Worm (Caenorhabditis elegans) whole organism, L3 larva: ENCODE data around the gene F59A6.2.

ENCODE experiments used
- R02D3.7 ChIP-seq: fragments of 150-350 bp; optimal IDR thresholded peaks from 2 replicates; lab custom pipeline; 2014; ENCODE audit warnings: missing biosample characterization, missing genetic modification characterization
- ZK546.5 ChIP-seq: sonication (generic microtip); optimal IDR thresholded peaks from 2 replicates; lab custom pipeline; 2017; ENCODE audit warnings: missing biosample characterization, missing genetic modification characterization
- aly-2 ChIP-seq: fragments of 150-350 bp; optimal IDR thresholded peaks from 2 replicates; lab custom pipeline; 2014; ENCODE audit warnings: missing biosample characterization, missing genetic modification characterization
- ama-1 ChIP-seq: fragments of 150-350 bp; optimal IDR thresholded peaks from 2 replicates; lab custom pipeline; 2018
- ceh-16 ChIP-seq: sonication (generic microtip); optimal IDR thresholded peaks from 2 replicates; lab custom pipeline; 2017; ENCODE audit warnings: missing biosample characterization, missing genetic modification characterization
- ceh-28 ChIP-seq: fragments of 150-350 bp; optimal IDR thresholded peaks from 2 replicates; lab custom pipeline; 2014; ENCODE audit warnings: missing biosample characterization, missing genetic modification reagents, missing genetic modification characterization
- ceh-82 ChIP-seq: fragments of 150-350 bp; optimal IDR thresholded peaks from 2 replicates; lab custom pipeline; 2014; ENCODE audit warnings: missing biosample characterization, missing genetic modification characterization
- ceh-9 ChIP-seq: sonication (generic microtip); optimal IDR thresholded peaks from 2 replicates; lab custom pipeline; 2018; ENCODE audit warnings: missing biosample characterization, missing genetic modification characterization
- daf-12 ChIP-seq: fragments of 150-350 bp; optimal IDR thresholded peaks from 2 replicates; lab custom pipeline; 2014; ENCODE audit warnings: missing biosample characterization, missing genetic modification reagents, missing genetic modification characterization
- egl-27 ChIP-seq: sonication (generic microtip); optimal IDR thresholded peaks from 4 replicates; lab custom pipeline; 2017; ENCODE audit warnings: missing biosample characterization, missing genetic modification reagents, missing genetic modification characterization
- elt-1 ChIP-seq: fragments of 150-350 bp; optimal IDR thresholded peaks from 2 replicates; lab custom pipeline; 2014; ENCODE audit warnings: missing biosample characterization, missing genetic modification characterization
- elt-3 ChIP-seq, 3 experiments: fragments of 150-350 bp in 1 of 3; sonication (generic microtip) in 2 of 3; optimal IDR thresholded peaks; 2 replicates in 2 of 3; 4 replicates in 1 of 3; lab custom pipeline; 2014 to 2017; ENCODE audit warnings: missing biosample characterization in 3 of 3, missing genetic modification characterization in 3 of 3
- eor-1 ChIP-seq, 2 experiments: fragments of 150-350 bp; optimal IDR thresholded peaks; 2 replicates each; lab custom pipeline; 2014 to 2018; ENCODE audit warnings: missing biosample characterization in 2 of 2, missing genetic modification characterization in 2 of 2
- fkh-10 ChIP-seq: sonication (generic microtip); optimal IDR thresholded peaks from 2 replicates; lab custom pipeline; 2017; ENCODE audit warnings: missing biosample characterization, missing genetic modification reagents, missing genetic modification characterization
- fkh-2 ChIP-seq: fragments of 150-350 bp; optimal IDR thresholded peaks from 2 replicates; lab custom pipeline; 2014; ENCODE audit warnings: missing biosample characterization, missing genetic modification reagents, missing genetic modification characterization
- fos-1 ChIP-seq: fragments of 150-350 bp; optimal IDR thresholded peaks from 2 replicates; lab custom pipeline; 2014; ENCODE audit warnings: missing biosample characterization, missing genetic modification characterization
- hmg-11 ChIP-seq: sonication (generic microtip); optimal IDR thresholded peaks from 2 replicates; lab custom pipeline; 2016; ENCODE audit warnings: missing genetic modification characterization, missing compliant biosample characterization
- lin-15B ChIP-seq: fragments of 150-350 bp; optimal IDR thresholded peaks from 2 replicates; lab custom pipeline; 2014; ENCODE audit warnings: missing biosample characterization, missing genetic modification characterization
- lin-39 ChIP-seq: fragments of 150-350 bp; optimal IDR thresholded peaks from 2 replicates; lab custom pipeline; 2018; ENCODE audit warnings: missing biosample characterization, missing genetic modification reagents, missing genetic modification characterization
- lsy-12 ChIP-seq: sonication (generic microtip); optimal IDR thresholded peaks from 2 replicates; lab custom pipeline; 2016; ENCODE audit warnings: mild to moderate bottlenecking, missing genetic modification characterization, missing compliant biosample characterization
- mdl-1 ChIP-seq: fragments of 150-350 bp; optimal IDR thresholded peaks from 2 replicates; lab custom pipeline; 2014; ENCODE audit warnings: missing biosample characterization, missing genetic modification characterization
- mml-1 ChIP-seq: fragments of 150-350 bp; sonication (generic microtip); optimal IDR thresholded peaks from 3 replicates; lab custom pipeline; 2014; ENCODE audit warnings: missing biosample characterization, missing genetic modification characterization
- nfya-1 ChIP-seq: sonication (generic microtip); optimal IDR thresholded peaks from 2 replicates; lab custom pipeline; 2017; ENCODE audit warnings: missing genetic modification characterization, mild to moderate bottlenecking, missing compliant biosample characterization, antibody characterized with exemption, moderate library complexity; ENCODE audit not compliant: insufficient read depth
- nhr-11 ChIP-seq: fragments of 150-350 bp; optimal IDR thresholded peaks from 2 replicates; lab custom pipeline; 2014; ENCODE audit warnings: missing biosample characterization, missing genetic modification characterization
- nhr-12 ChIP-seq: fragments of 150-350 bp; optimal IDR thresholded peaks from 2 replicates; lab custom pipeline; 2014; ENCODE audit warnings: missing biosample characterization, missing genetic modification characterization
- nhr-23 ChIP-seq: fragments of 150-350 bp; optimal IDR thresholded peaks from 2 replicates; lab custom pipeline; 2014; ENCODE audit warnings: missing biosample characterization, missing genetic modification reagents, missing genetic modification characterization
- nhr-237 ChIP-seq: fragments of 150-350 bp; optimal IDR thresholded peaks from 2 replicates; lab custom pipeline; 2014; ENCODE audit warnings: missing biosample characterization, missing genetic modification characterization
- nhr-25 ChIP-seq: sonication (generic microtip); optimal IDR thresholded peaks from 2 replicates; lab custom pipeline; 2017; ENCODE audit warnings: missing biosample characterization, missing genetic modification characterization
- nhr-43 ChIP-seq: sonication (generic microtip); optimal IDR thresholded peaks from 2 replicates; lab custom pipeline; 2016; ENCODE audit warnings: mild to moderate bottlenecking, missing genetic modification characterization, missing compliant biosample characterization; ENCODE audit not compliant: poor library complexity, severe bottlenecking
- nhr-67 ChIP-seq: fragments of 150-350 bp; optimal IDR thresholded peaks from 2 replicates; lab custom pipeline; 2014; ENCODE audit warnings: missing biosample characterization, missing genetic modification characterization
- nhr-77 ChIP-seq: fragments of 150-350 bp; optimal IDR thresholded peaks from 2 replicates; lab custom pipeline; 2014; ENCODE audit warnings: missing biosample characterization, missing genetic modification characterization
- pha-4 ChIP-seq: fragments of 150-350 bp; optimal IDR thresholded peaks from 2 replicates; lab custom pipeline; 2014; ENCODE audit warnings: missing biosample characterization, missing genetic modification reagents, missing genetic modification characterization
- pqm-1 ChIP-seq: fragments of 150-350 bp; optimal IDR thresholded peaks from 2 replicates; lab custom pipeline; 2017; ENCODE audit warnings: missing biosample characterization, missing genetic modification characterization, inconsistent platforms
- sea-2 ChIP-seq: fragments of 150-350 bp; sonication (generic microtip); optimal IDR thresholded peaks from 4 replicates; lab custom pipeline; 2014; ENCODE audit warnings: missing biosample characterization, missing genetic modification reagents, missing genetic modification characterization
- skn-1 ChIP-seq: fragments of 150-350 bp; optimal IDR thresholded peaks from 2 replicates; lab custom pipeline; 2014; ENCODE audit warnings: missing biosample characterization, missing genetic modification characterization
- snpc-4 ChIP-seq: fragments of 150-350 bp; optimal IDR thresholded peaks from 2 replicates; lab custom pipeline; 2014; ENCODE audit warnings: missing biosample characterization, missing genetic modification characterization
- tbx-2 ChIP-seq: sonication (generic microtip); optimal IDR thresholded peaks from 2 replicates; lab custom pipeline; 2016; ENCODE audit warnings: mild to moderate bottlenecking, missing genetic modification characterization, missing compliant biosample characterization
- unc-39 ChIP-seq: sonication (generic microtip); optimal IDR thresholded peaks from 4 replicates; lab custom pipeline; 2017; ENCODE audit warnings: missing biosample characterization, missing genetic modification characterization
- unc-62 ChIP-seq: fragments of 150-350 bp; sonication (generic microtip); optimal IDR thresholded peaks from 4 replicates; lab custom pipeline; 2014; ENCODE audit warnings: missing biosample characterization, missing genetic modification reagents, missing genetic modification characterization
- ztf-11 ChIP-seq: fragments of 150-350 bp; optimal IDR thresholded peaks from 2 replicates; lab custom pipeline; 2014; ENCODE audit warnings: missing biosample characterization, missing genetic modification characterization

The F59A6.2 gene

DNA sequence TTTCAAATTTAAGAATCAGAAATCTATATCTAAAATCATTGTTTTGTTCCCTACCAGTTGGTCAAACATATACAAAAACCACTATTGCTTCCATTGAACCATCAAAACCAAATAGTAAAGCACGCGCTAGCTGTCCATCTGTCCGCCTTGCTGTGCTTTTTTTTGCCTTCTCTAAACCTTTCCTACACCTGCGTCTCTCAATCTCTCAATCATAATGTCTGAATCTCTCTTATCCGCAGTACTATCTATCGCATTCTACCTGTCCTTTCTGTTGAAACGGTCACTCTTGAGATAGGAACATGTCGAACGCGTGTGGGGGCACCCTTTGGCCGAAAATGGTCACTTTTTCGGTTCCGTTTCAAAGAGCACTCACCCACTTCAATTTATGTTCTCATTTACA is 32.8 kb downstream of the F59A6.2 start (continued):
- TF ChIP-seq mml-1 (no peak), ceh-9 (tag; lab: Kevin White, UChicago) (no peak), nhr-25 (tag; lab: Kevin White, UChicago) (peak; percentile 37)

DNA sequence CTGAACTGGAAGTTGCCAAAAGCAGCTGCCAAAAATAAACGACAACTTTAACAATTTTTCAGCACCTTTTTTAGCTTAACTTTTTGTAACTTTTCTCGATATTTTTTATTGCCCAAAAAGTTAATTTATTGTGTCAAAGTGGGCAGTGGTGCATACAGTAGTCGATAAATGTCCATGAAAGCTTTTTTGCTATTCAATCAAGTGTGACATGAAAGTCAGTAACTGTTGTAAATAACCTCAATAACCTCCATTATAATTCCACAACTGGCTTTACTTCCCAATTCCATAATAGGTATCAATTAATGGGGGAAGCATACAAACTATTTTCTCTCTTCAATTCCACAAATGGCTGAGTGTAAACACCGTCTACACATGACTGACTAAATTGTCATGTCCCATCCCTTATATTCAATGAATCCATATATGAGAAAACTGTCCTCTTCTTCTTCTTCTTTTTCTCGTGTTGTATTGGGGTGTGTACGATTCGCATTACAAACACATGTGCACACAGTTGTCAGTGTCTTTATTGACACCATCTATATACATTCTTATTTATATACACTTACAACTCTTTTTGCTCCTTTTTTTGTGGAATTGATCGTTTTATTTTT is 33.8 kb downstream of the F59A6.2 start:
- TF ChIP-seq pha-4 (peak; percentile 53), hmg-11 (tag; lab: Kevin White, UChicago) (no peak), fkh-10 (GFP tag; lab: Kevin White, UChicago) (no peak), snpc-4 (tag; lab: Kevin White, UChicago) (no peak)

DNA sequence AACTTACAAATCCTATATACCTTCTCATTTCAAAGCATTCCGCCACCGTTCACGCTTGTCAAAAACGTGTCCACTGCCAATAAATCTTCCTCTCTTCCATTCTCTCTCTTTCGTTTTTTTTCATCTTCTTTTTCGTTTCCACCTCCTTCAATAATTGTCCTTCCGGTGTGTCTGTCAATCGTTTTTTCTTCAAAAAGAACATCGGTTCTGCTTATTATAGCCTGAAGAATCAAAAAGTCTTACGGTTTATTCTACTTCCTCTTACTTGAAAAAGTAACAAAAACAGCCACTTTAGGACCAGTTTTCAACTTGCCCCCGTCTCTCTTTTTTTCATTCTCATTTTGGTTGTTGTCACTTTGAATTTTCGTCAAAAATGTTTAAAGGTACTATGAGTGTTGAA is 34.8 kb downstream of the F59A6.2 start:
- TF ChIP-seq hmg-11 (tag; lab: Kevin White, UChicago) (no peak), elt-3 (tag; optimal IDR thresholded peaks at IDR 0.05; lab: Kevin White, UChicago) (peak in 1 of 3 experiments; percentile 14), unc-39 (tag; lab: Kevin White, UChicago) (no peak), snpc-4 (tag; lab: Kevin White, UChicago) (no peak), lin-15B (tag; lab: Kevin White, UChicago) (no peak), pqm-1 (tag; lab: Kevin White, UChicago) (no peak), R02D3.7 (tag; lab: Kevin White, UChicago) (no peak), ceh-16 (no peak), fos-1 (tag; lab: Kevin White, UChicago) (no peak), egl-27 (no peak), nhr-67 (tag; lab: Kevin White, UChicago) (no peak), nhr-237 (tag; lab: Kevin White, UChicago) (no peak), nfya-1 (tag; lab: Kevin White, UChicago) (peak; percentile 17), tbx-2 (tag; lab: Kevin White, UChicago) (no peak), nhr-23 (tag; lab: Kevin White, UChicago) (peak; percentile 48), sea-2 (GFP tag; lab: Kevin White, UChicago) (no peak), ZK546.5 (tag; lab: Kevin White, UChicago) (no peak), nhr-25 (tag; lab: Kevin White, UChicago) (peak; percentile 58), pha-4 (no peak), fkh-2 (tag; lab: Kevin White, UChicago) (no peak), ceh-28 (peak; percentile 5), ceh-82 (no peak), fkh-10 (GFP tag; lab: Kevin White, UChicago) (no peak), ceh-9 (tag; lab: Kevin White, UChicago) (no peak), lin-39 (tag; lab: Kevin White, UChicago) (no peak), lsy-12 (no peak), nhr-43 (peak; percentile 13), daf-12 (tag; lab: Kevin White, UChicago) (no peak), nhr-11 (tag; lab: Kevin White, UChicago) (no peak), mdl-1 (tag; lab: Kevin White, UChicago) (no peak), aly-2 (tag; lab: Kevin White, UChicago) (no peak), skn-1 (no peak), eor-1 (tag; optimal IDR thresholded peaks at IDR 0.05; lab: Kevin White, UChicago) (no peak), ztf-11 (tag; lab: Kevin White, UChicago) (no peak), ama-1 (lab: Kevin White, UChicago) (no peak), elt-1 (tag; lab: Kevin White, UChicago) (no peak), mml-1 (no peak), unc-62 (GFP tag; lab: Kevin White, UChicago) (peak; percentile 56), nhr-12 (tag; lab: Kevin White, UChicago) (no peak), nhr-77 (tag; lab: Kevin White, UChicago) (no peak)
- TF ChIP-seq, all 47 proteins: peak for 7
